Worm (Caenorhabditis elegans) whole organism, midembryonic: ENCODE results near the gene K11H12.10.

Experiments
- cog-1 ChIP-seq: sonication (generic microtip); optimal IDR thresholded peaks from 2 replicates; lab custom pipeline; 2016; ENCODE audit warnings: missing genetic modification characterization, missing compliant biosample characterization
- flt-1 ChIP-seq: fragments of 200-800 bp; sonication (Bioruptor generic); IDR thresholded peaks from 2 replicates; pipeline ENCODE4 v1.3.6; 2022; ENCODE audit warnings: missing genetic modification characterization, missing compliant biosample characterization
- med-1 ChIP-seq: sonication (generic microtip); optimal IDR thresholded peaks from 2 replicates; lab custom pipeline; 2017; ENCODE audit warnings: missing genetic modification characterization, mild to moderate bottlenecking, missing compliant biosample characterization, antibody characterized with exemption, missing genetic modification reagents; ENCODE audit not compliant: insufficient read depth
- ref-1 ChIP-seq: fragments of 200-800 bp; sonication (Bioruptor generic); conservative IDR thresholded peaks from 2 replicates; pipeline ENCODE4 v1.3.6; 2022; ENCODE audit warnings: missing genetic modification reagents, missing genetic modification characterization, missing compliant biosample characterization
- tab-1 ChIP-seq: fragments of 200-800 bp; sonication (Bioruptor generic); IDR thresholded peaks from 2 replicates; pipeline ENCODE4 v1.3.6; 2022; ENCODE audit warnings: missing genetic modification characterization, missing compliant biosample characterization
- ztf-23 ChIP-seq: fragments of 200-800 bp; sonication (Bioruptor generic); IDR thresholded peaks from 2 replicates; pipeline ENCODE4 v1.3.6; 2022; ENCODE audit warnings: missing genetic modification reagents, missing genetic modification characterization, missing compliant biosample characterization
- ztf-29 ChIP-seq: fragments of 200-800 bp; sonication (Bioruptor generic); IDR thresholded peaks from 2 replicates; pipeline ENCODE4 v1.3.6; 2022; ENCODE audit warnings: missing genetic modification reagents, missing genetic modification characterization, missing compliant biosample characterization

DNA sequence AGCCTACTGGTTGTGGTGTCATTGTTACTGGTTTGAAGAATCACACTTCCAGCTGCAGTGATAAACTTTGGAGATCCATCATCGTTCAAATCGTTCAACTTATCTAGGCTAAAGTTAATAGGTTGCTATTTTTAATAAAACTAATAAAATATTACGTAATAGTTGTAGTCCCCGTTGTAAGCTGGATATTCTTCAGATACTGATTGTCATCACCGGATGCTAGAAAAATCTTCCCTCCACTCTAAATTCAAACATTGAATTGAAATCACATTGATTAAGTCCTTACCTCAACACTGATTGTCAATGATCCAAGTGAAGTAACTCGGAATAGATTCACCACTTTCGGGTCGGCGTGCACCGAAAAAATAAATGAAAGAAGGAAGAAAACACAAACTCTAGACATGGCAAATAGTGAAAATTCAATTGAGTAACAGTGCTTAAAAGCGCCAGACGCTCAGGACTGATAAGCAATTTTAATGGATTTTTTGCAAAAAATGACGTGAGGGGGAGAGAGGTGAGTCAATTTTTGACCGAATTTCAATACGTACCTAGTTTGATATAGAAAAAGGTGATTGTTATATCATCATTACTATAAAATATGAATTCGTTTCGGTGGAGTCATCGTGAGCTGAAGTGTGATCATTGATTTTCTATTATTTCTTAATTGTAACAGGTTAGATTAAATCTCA lies at the start of gene K11H12.10, which contains the start of gene K11H12.4:
- TF ChIP-seq ztf-23 (no peak), cog-1 (tag; lab: Kevin White, UChicago) (no peak), med-1 (no peak), ztf-29 (GFP tag; lab: Robert Waterston, UW) (no peak), ref-1 (GFP tag; lab: Robert Waterston, UW) (no peak), flt-1 (GFP tag; lab: Robert Waterston, UW) (no peak), tab-1 (GFP tag; lab: Robert Waterston, UW) (no peak)
